Worm (Caenorhabditis elegans) whole organism, L1 larva: Measurements from ENCODE around the gene R10E4.7.

Experiments used
- ama-1 ChIP-seq: fragments of 150-350 bp; optimal IDR thresholded peaks from 2 replicates; lab custom pipeline; 2014
- ceh-82 ChIP-seq, 3 experiments: fragments of 150-350 bp in 1 of 3; sonication (generic microtip) in 2 of 3; optimal IDR thresholded peaks; 2 replicates each; lab custom pipeline; 2014 to 2017; ENCODE audit warnings: missing biosample characterization in 3 of 3, missing genetic modification characterization in 3 of 3
- lin-13 ChIP-seq: fragments of 150-350 bp; optimal IDR thresholded peaks from 2 replicates; lab custom pipeline; 2014; ENCODE audit warnings: missing biosample characterization, missing genetic modification reagents, missing genetic modification characterization
- unc-62 ChIP-seq: fragments of 150-350 bp; optimal IDR thresholded peaks from 2 replicates; lab custom pipeline; 2014; ENCODE audit warnings: missing biosample characterization, missing genetic modification reagents, missing genetic modification characterization

DNA sequence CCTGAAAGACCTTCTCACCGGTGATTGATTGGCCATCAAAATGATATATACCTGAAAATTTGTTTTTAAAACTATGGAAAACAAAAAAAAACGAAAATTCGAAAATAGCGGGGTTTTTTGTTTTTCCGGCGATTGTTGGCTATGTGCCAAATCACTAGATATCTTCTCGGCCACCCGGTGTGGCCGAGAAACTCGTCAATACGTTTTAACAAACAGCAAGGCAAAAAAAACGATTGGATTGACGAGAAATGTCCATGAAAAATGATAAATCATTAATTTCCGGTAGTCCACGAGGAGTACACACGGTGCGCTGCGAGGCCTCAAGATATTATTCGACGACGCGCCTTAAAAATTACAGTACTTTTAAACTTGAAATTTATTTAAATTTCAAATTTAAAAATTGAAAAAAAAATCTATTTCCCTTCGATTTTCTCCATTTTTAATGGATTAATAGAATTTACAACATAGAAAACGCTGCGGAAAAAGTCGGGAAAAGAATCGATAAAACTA, 6.4 kb downstream of the R10E4.7 start, which contains the start of gene R10E4.11:
- TF ChIP-seq lin-13 (GFP tag; lab: Kevin White, UChicago) (no peak), unc-62 (GFP tag; lab: Kevin White, UChicago) (no peak), ceh-82 (tag; optimal IDR thresholded peaks at IDR 0.05; lab: Kevin White, UChicago) (no peak), ama-1 (lab: Kevin White, UChicago) (no peak)
